Fruit fly (Drosophila melanogaster) whole organism, pupa: Measurements from ENCODE around the gene Fum3.

Experiments used
- CG10348 ChIP-seq: fragments of 200-800 bp; sonication (Bioruptor generic); IDR thresholded peaks from 2 replicates; pipeline ENCODE4 v1.3.6; 2022; ENCODE audit warnings: missing biosample characterization, missing genetic modification characterization
- CG12605 ChIP-seq: fragments of 200-800 bp; sonication (Bioruptor generic); IDR thresholded peaks from 2 replicates; pipeline ENCODE4 v1.3.6; 2022; ENCODE audit warnings: missing biosample characterization, missing genetic modification characterization
- CG13204 ChIP-seq: fragments of 200-800 bp; sonication (Bioruptor generic); optimal IDR thresholded peaks from 2 replicates; lab custom pipeline; 2018; ENCODE audit warnings: missing biosample characterization, mild to moderate bottlenecking, missing genetic modification characterization, moderate library complexity
- CG14655 ChIP-seq: fragments of 200-800 bp; sonication (Bioruptor generic); optimal IDR thresholded peaks from 3 replicates; lab custom pipeline; 2017; ENCODE audit warnings: mild to moderate bottlenecking, missing biosample characterization, missing genetic modification reagents, missing genetic modification characterization
- CG15710 ChIP-seq: fragments of 200-800 bp; sonication (Bioruptor generic); optimal IDR thresholded peaks from 2 replicates; lab custom pipeline; 2018; ENCODE audit warnings: missing biosample characterization, mild to moderate bottlenecking, missing genetic modification characterization, moderate library complexity
- CG17806 ChIP-seq: fragments of 200-800 bp; sonication (Bioruptor generic); optimal IDR thresholded peaks from 2 replicates; lab custom pipeline; 2018; ENCODE audit warnings: missing biosample characterization, mild to moderate bottlenecking, missing genetic modification characterization, moderate library complexity
- CG32121 ChIP-seq: fragments of 200-800 bp; sonication (Bioruptor generic); IDR thresholded peaks from 2 replicates; pipeline ENCODE4 v1.3.6; 2022; ENCODE audit warnings: missing biosample characterization, missing genetic modification characterization
- CG34367 ChIP-seq: fragments of 200-800 bp; sonication (Bioruptor generic); optimal IDR thresholded peaks from 2 replicates; lab custom pipeline; 2018; ENCODE audit warnings: missing biosample characterization, mild to moderate bottlenecking, missing genetic modification characterization
- CG4496 ChIP-seq: fragments of 200-800 bp; sonication (Bioruptor generic); IDR thresholded peaks from 3 replicates; pipeline ENCODE4 v1.3.6; 2022; ENCODE audit warnings: missing biosample characterization, missing genetic modification characterization
- CG8159 ChIP-seq: fragments of 200-800 bp; sonication (Bioruptor generic); optimal IDR thresholded peaks from 3 replicates; lab custom pipeline; 2018; ENCODE audit warnings: missing biosample characterization, mild to moderate bottlenecking, missing genetic modification characterization, moderate library complexity
- CG8301 ChIP-seq: fragments of 200-800 bp; sonication (Bioruptor generic); optimal IDR thresholded peaks from 2 replicates; lab custom pipeline; 2018; ENCODE audit warnings: missing biosample characterization, mild to moderate bottlenecking, missing genetic modification characterization
- CG9948 ChIP-seq: fragments of 200-800 bp; sonication (Bioruptor generic); optimal IDR thresholded peaks from 2 replicates; lab custom pipeline; 2018; ENCODE audit warnings: missing biosample characterization, mild to moderate bottlenecking, missing genetic modification characterization, moderate library complexity
- D1 ChIP-seq: fragments of 200-800 bp; sonication (Bioruptor generic); optimal IDR thresholded peaks from 2 replicates; lab custom pipeline; 2018; ENCODE audit warnings: missing biosample characterization, mild to moderate bottlenecking, missing genetic modification characterization, moderate library complexity
- EcR ChIP-seq: fragments of 200-800 bp; sonication (Bioruptor generic); optimal IDR thresholded peaks from 3 replicates; lab custom pipeline; 2019; ENCODE audit warnings: missing biosample characterization, missing genetic modification characterization, mild to moderate bottlenecking, moderate library complexity, missing genetic modification reagents
- Ets98B ChIP-seq: fragments of 200-800 bp; sonication (Bioruptor generic); IDR thresholded peaks from 2 replicates; pipeline ENCODE4 v1.3.6; 2022; ENCODE audit warnings: missing biosample characterization, missing genetic modification characterization
- Pif1A ChIP-seq: fragments of 200-800 bp; sonication (Bioruptor generic); optimal IDR thresholded peaks from 3 replicates; lab custom pipeline; 2016; ENCODE audit warnings: missing biosample characterization, missing genetic modification characterization
- Pif1B ChIP-seq: fragments of 200-800 bp; sonication (Bioruptor generic); optimal IDR thresholded peaks from 3 replicates; lab custom pipeline; 2016; ENCODE audit warnings: missing biosample characterization, missing genetic modification characterization
- Snoo ChIP-seq: fragments of 200-800 bp; sonication (Bioruptor generic); optimal IDR thresholded peaks from 3 replicates; lab custom pipeline; 2017; ENCODE audit warnings: missing biosample characterization, mild to moderate bottlenecking, missing genetic modification characterization, inconsistent platforms
- fd96Ca ChIP-seq: fragments of 200-800 bp; sonication (Bioruptor generic); IDR thresholded peaks from 3 replicates; pipeline ENCODE4 v1.3.6; 2022; ENCODE audit warnings: missing biosample characterization, missing genetic modification characterization
- gl ChIP-seq: fragments of 200-800 bp; sonication (Bioruptor generic); optimal IDR thresholded peaks from 2 replicates; lab custom pipeline; 2018; ENCODE audit warnings: missing biosample characterization, mild to moderate bottlenecking, missing genetic modification characterization
- rn ChIP-seq: fragments of 200-800 bp; sonication (Bioruptor generic); IDR thresholded peaks from 2 replicates; pipeline ENCODE4 v1.3.6; 2022; ENCODE audit warnings: missing biosample characterization, missing genetic modification characterization

The Fum3 gene

dm6 chr3L:11440769-11441168 lies 24.9 kb downstream of the Fum3 start:
- TF ChIP-seq gl (tag; lab: Kevin White, UChicago), result no peak
- TF ChIP-seq CG13204 (GFP tag; lab: Kevin White, UChicago), result no peak
- no peak for TF ChIP-seq Ets98B
- no peak for TF ChIP-seq CG17806 (tag; lab: Kevin White, UChicago)
- TF ChIP-seq CG14655 (GFP tag; lab: Kevin White, UChicago), result no peak
- no peak for TF ChIP-seq Pif1A
- no peak for TF ChIP-seq CG8159
- TF ChIP-seq, all 21 proteins: peak for 0

dm6 chr3L:11440258-11440657 lies 25.4 kb downstream of the Fum3 start:
- TF ChIP-seq CG8159 (no peak), CG34367 (tag; lab: Kevin White, UChicago) (no peak), CG32121 (GFP tag; lab: Robert Waterston, UW) (no peak), CG12605 (GFP tag; lab: Robert Waterston, UW) (no peak), D1 (tag; lab: Kevin White, UChicago) (no peak), Ets98B (no peak), CG13204 (GFP tag; lab: Kevin White, UChicago) (no peak), CG15710 (tag; lab: Kevin White, UChicago) (no peak), fd96Ca (no peak)

- no peak for TF ChIP-seq CG13204 (GFP tag; lab: Kevin White, UChicago)
- TF ChIP-seq CG12605 (GFP tag; lab: Robert Waterston, UW), result peak; percentile 43; the same call in 1 of the 2 replicates
- peak; percentile 46 for TF ChIP-seq CG14655 (GFP tag; lab: Kevin White, UChicago)
- peak; percentile 3 for TF ChIP-seq CG8301
- no peak for TF ChIP-seq rn
- TF ChIP-seq Snoo, result no peak
- TF ChIP-seq fd96Ca, result 0 out of 3 replicates have a peak, but pooled peaks have one; percentile 8
- TF ChIP-seq CG17806 (tag; lab: Kevin White, UChicago), result peak; percentile 55
- peak; percentile 43 for TF ChIP-seq Pif1B (GFP tag; lab: Kevin White, UChicago)
- peak; percentile 26; the same call in 1 of the 2 replicates for TF ChIP-seq Ets98B
- TF ChIP-seq CG32121 (GFP tag; lab: Robert Waterston, UW), result no peak
- peak; percentile 57; the same call in 2 of the 3 replicates for TF ChIP-seq CG4496 (GFP tag; lab: Robert Waterston, UW)
- peak; percentile 49 for TF ChIP-seq CG9948 (tag; lab: Kevin White, UChicago)
- peak; percentile 75 for TF ChIP-seq CG8159
- no peak for TF ChIP-seq EcR
- TF ChIP-seq D1 (tag; lab: Kevin White, UChicago), result no peak
- TF ChIP-seq gl (tag; lab: Kevin White, UChicago), result no peak
- TF ChIP-seq CG15710 (tag; lab: Kevin White, UChicago), result peak; percentile 44
- peak; percentile 53 for TF ChIP-seq Pif1A
- TF ChIP-seq CG34367 (tag; lab: Kevin White, UChicago), result peak; percentile 15
These were observed 26.1 kb downstream of the Fum3 start for dm6 chr3L:11439570-11439969.

- no peak for TF ChIP-seq D1 (tag; lab: Kevin White, UChicago)
- no peak for TF ChIP-seq CG9948 (tag; lab: Kevin White, UChicago)
- no peak for TF ChIP-seq CG8301
- TF ChIP-seq CG4496 (GFP tag; lab: Robert Waterston, UW), result no peak
- TF ChIP-seq Ets98B, result no peak
- TF ChIP-seq CG10348 (GFP tag; lab: Robert Waterston, UW), result no peak
- TF ChIP-seq CG32121 (GFP tag; lab: Robert Waterston, UW), result no peak
- no peak for TF ChIP-seq Snoo
- no peak for TF ChIP-seq CG13204 (GFP tag; lab: Kevin White, UChicago)
- no peak for TF ChIP-seq CG17806 (tag; lab: Kevin White, UChicago)
- no peak for TF ChIP-seq CG34367 (tag; lab: Kevin White, UChicago)
- no peak for TF ChIP-seq gl (tag; lab: Kevin White, UChicago)
- no peak for TF ChIP-seq fd96Ca
- TF ChIP-seq CG8159, result no peak
- no peak for TF ChIP-seq Pif1A
- TF ChIP-seq CG15710 (tag; lab: Kevin White, UChicago), result no peak
- TF ChIP-seq rn, result no peak
These were observed 30.3 kb downstream of the Fum3 start, which contains the start of gene CG6149 for dm6 chr3L:11435376-11435775. Gene CG6149 (minus strand): TSS chr3L:11435476.

- TF ChIP-seq EcR (no peak), CG34367 (tag; lab: Kevin White, UChicago) (no peak), CG4496 (GFP tag; lab: Robert Waterston, UW) (no peak), CG15710 (tag; lab: Kevin White, UChicago) (no peak), CG8159 (no peak), rn (no peak)
These were observed 31.6 kb downstream of the Fum3 start for dm6 chr3L:11434112-11434511.

dm6 chr3L:11433151-11433550 lies 32.5 kb downstream of the Fum3 start:
- TF ChIP-seq CG4496 (GFP tag; lab: Robert Waterston, UW) (peak; percentile 71), CG14655 (GFP tag; lab: Kevin White, UChicago) (peak; percentile 31), Pif1B (GFP tag; lab: Kevin White, UChicago) (no peak), D1 (tag; lab: Kevin White, UChicago) (no peak), CG17806 (tag; lab: Kevin White, UChicago) (peak; percentile 21), EcR (no peak), CG32121 (GFP tag; lab: Robert Waterston, UW) (0 out of 2 replicates have a peak, but pooled peaks have one; percentile 18), CG15710 (tag; lab: Kevin White, UChicago) (peak; percentile 6), CG8301 (no peak), Snoo (no peak), CG13204 (GFP tag; lab: Kevin White, UChicago) (no peak), fd96Ca (peak; percentile 65), Pif1A (no peak), CG10348 (GFP tag; lab: Robert Waterston, UW) (no peak), CG34367 (tag; lab: Kevin White, UChicago) (no peak), CG9948 (tag; lab: Kevin White, UChicago) (peak; percentile 4), CG12605 (GFP tag; lab: Robert Waterston, UW) (no peak), rn (0 out of 2 replicates have a peak, but pooled peaks have one; percentile 15), CG8159 (peak; percentile 56), gl (tag; lab: Kevin White, UChicago) (no peak), Ets98B (no peak)
